Worm (Caenorhabditis elegans): ENCODE results near the gene kin-18.

Gene kin-18

ce11 chrIII:6118320-6118719 is at the start of gene kin-18:
Gene kin-18 (plus strand): TSS chrIII:6118620.
- no peak for TF ChIP-seq blmp-1 (tag; optimal IDR thresholded peaks at IDR 0.05)
- no peak for TF ChIP-seq nhr-71 (tag; optimal IDR thresholded peaks at IDR 0.05)
- TF ChIP-seq ztf-11 (tag; optimal IDR thresholded peaks at IDR 0.05), result no peak
- TF ChIP-seq C34B4.2 (tag; optimal IDR thresholded peaks at IDR 0.05), result no peak

ce11 chrIII:6072937-6073336 is 45.5 kb upstream of the kin-18 start:
- no peak for TF ChIP-seq ztf-11 (tag; optimal IDR thresholded peaks at IDR 0.05)
- no peak for TF ChIP-seq pag-3 (tag; optimal IDR thresholded peaks at IDR 0.05; ENCODE audit: borderline replicate concordance, insufficient read depth)
- TF ChIP-seq pax-3 (tag; optimal IDR thresholded peaks at IDR 0.05), result no peak
- no peak for TF ChIP-seq C04F5.9 (tag; optimal IDR thresholded peaks at IDR 0.05)
- no peak for TF ChIP-seq nhr-84 (tag; optimal IDR thresholded peaks at IDR 0.05)
- TF ChIP-seq ama-1 (optimal IDR thresholded peaks at IDR 0.05), result no peak
- TF ChIP-seq sup-37 (GFP tag; optimal IDR thresholded peaks at IDR 0.05), result no peak
- no peak for TF ChIP-seq C16A3.4 (tag; optimal IDR thresholded peaks at IDR 0.05)
- no peak for TF ChIP-seq F16B12.6 (tag; optimal IDR thresholded peaks at IDR 0.05)

- TF ChIP-seq lin-14 (GFP tag; optimal IDR thresholded peaks at IDR 0.05) (peak; percentile 29), blmp-1 (tag; optimal IDR thresholded peaks at IDR 0.05) (peak; percentile 85), ceh-63 (GFP tag; optimal IDR thresholded peaks at IDR 0.05) (no peak), nhr-85 (tag) (peak; percentile 63)
These were observed 44.6 kb upstream of the kin-18 start for ce11 chrIII:6073673-6074331.

ce11 chrIII:6077973-6078372 is 40.4 kb upstream of the kin-18 start:
- peak; percentile 14 for TF ChIP-seq nhr-47 (tag; optimal IDR thresholded peaks at IDR 0.05)
- peak; percentile 14 for TF ChIP-seq blmp-1 (tag; optimal IDR thresholded peaks at IDR 0.05)
- no peak for TF ChIP-seq sox-4 (tag; optimal IDR thresholded peaks at IDR 0.05)
- peak; percentile 12 for TF ChIP-seq unc-86 (tag; optimal IDR thresholded peaks at IDR 0.05)
- peak; percentile 50 for TF ChIP-seq lin-14 (GFP tag; optimal IDR thresholded peaks at IDR 0.05)
- TF ChIP-seq nhr-85 (tag), result peak; percentile 27
- no peak for TF ChIP-seq irx-1 (tag; optimal IDR thresholded peaks at IDR 0.05)
- TF ChIP-seq mep-1 (tag; optimal IDR thresholded peaks at IDR 0.05), result peak; percentile 44
- peak; percentile 12 for TF ChIP-seq dsc-1 (tag; optimal IDR thresholded peaks at IDR 0.05)
- peak; percentile 19 for TF ChIP-seq nhr-71 (tag; optimal IDR thresholded peaks at IDR 0.05)
- no peak for TF ChIP-seq zip-4 (GFP tag; optimal IDR thresholded peaks at IDR 0.05)
- TF ChIP-seq C04F5.9 (tag; optimal IDR thresholded peaks at IDR 0.05), result no peak
- peak in 1 of 2 experiments; percentile 14 for TF ChIP-seq lsy-2 (tag; optimal IDR thresholded peaks at IDR 0.05)
- peak; percentile 44 for TF ChIP-seq skn-1 (tag; optimal IDR thresholded peaks at IDR 0.05)
- TF ChIP-seq nhr-20 (tag; optimal IDR thresholded peaks at IDR 0.05), result no peak

- TF ChIP-seq lin-39 (tag; optimal IDR thresholded peaks at IDR 0.05), result no peak
- no peak for TF ChIP-seq zag-1 (tag; optimal IDR thresholded peaks at IDR 0.05)
- TF ChIP-seq mef-2 (tag; optimal IDR thresholded peaks at IDR 0.05), result no peak
- no peak for TF ChIP-seq grh-1 (GFP tag; IDR thresholded peaks at IDR 0.05)
- no peak for TF ChIP-seq jun-1 (tag; optimal IDR thresholded peaks at IDR 0.05)
- no peak for TF ChIP-seq dpl-1 (GFP tag; optimal IDR thresholded peaks at IDR 0.05)
- TF ChIP-seq ama-1 (optimal IDR thresholded peaks at IDR 0.05), result no peak
- peak; percentile 53 for TF ChIP-seq lin-14 (GFP tag; optimal IDR thresholded peaks at IDR 0.05)
- no peak for TF ChIP-seq nhr-19 (GFP tag; conservative IDR thresholded peaks at IDR 0.05)
- TF ChIP-seq vab-15 (tag; optimal IDR thresholded peaks at IDR 0.05), result peak; percentile 30
- peak; percentile 25 for TF ChIP-seq mep-1 (tag; optimal IDR thresholded peaks at IDR 0.05)
- TF ChIP-seq fkh-8 (tag; optimal IDR thresholded peaks at IDR 0.05), result no peak
- TF ChIP-seq Y116A8C.19 (tag; optimal IDR thresholded peaks at IDR 0.05; ENCODE audit: borderline replicate concordance), result no peak
- no peak for TF ChIP-seq lin-15B (tag; optimal IDR thresholded peaks at IDR 0.05)
- TF ChIP-seq tlp-1 (tag; optimal IDR thresholded peaks at IDR 0.05), result no peak
- TF ChIP-seq unc-30 (tag; optimal IDR thresholded peaks at IDR 0.05), result no peak
- TF ChIP-seq nhr-90 (tag; optimal IDR thresholded peaks at IDR 0.05; ENCODE audit: poor library complexity), result no peak
- TF ChIP-seq snpc-4 (tag; optimal IDR thresholded peaks at IDR 0.05), result no peak
- no peak for TF ChIP-seq pqm-1 (tag; optimal IDR thresholded peaks at IDR 0.05)
- no peak for TF ChIP-seq pag-3 (tag; optimal IDR thresholded peaks at IDR 0.05; ENCODE audit: borderline replicate concordance, insufficient read depth)
- TF ChIP-seq F16B12.6 (tag; optimal IDR thresholded peaks at IDR 0.05), result no peak
- no peak for TF ChIP-seq unc-62 (GFP tag; optimal IDR thresholded peaks at IDR 0.05)
- peak; percentile 2 for TF ChIP-seq blmp-1 (tag; optimal IDR thresholded peaks at IDR 0.05)
- no peak for TF ChIP-seq fkh-4 (tag; optimal IDR thresholded peaks at IDR 0.05; ENCODE audit: borderline replicate concordance)
- no peak for TF ChIP-seq egl-13 (tag; optimal IDR thresholded peaks at IDR 0.05)
These were observed 39.5 kb upstream of the kin-18 start for ce11 chrIII:6078917-6079316.
